Worm (Caenorhabditis elegans) whole organism, L4/young adult: ENCODE data around the gene Y51A2B.16.

Experiments
- W03F9.2 ChIP-seq: fragments of 150-350 bp; optimal IDR thresholded peaks from 2 replicates; lab custom pipeline; 2014; ENCODE audit warnings: missing biosample characterization, missing genetic modification characterization
- dao-5 ChIP-seq: sonication (generic microtip); optimal IDR thresholded peaks from 2 replicates; lab custom pipeline; 2016; ENCODE audit warnings: missing genotype, missing genetic modification characterization, moderate library complexity, missing compliant biosample characterization
- him-1 ChIP-seq: sonication (generic microtip); optimal IDR thresholded peaks from 2 replicates; lab custom pipeline; 2016; ENCODE audit warnings: missing genotype, missing genetic modification reagents, missing genetic modification characterization, missing compliant biosample characterization

DNA sequence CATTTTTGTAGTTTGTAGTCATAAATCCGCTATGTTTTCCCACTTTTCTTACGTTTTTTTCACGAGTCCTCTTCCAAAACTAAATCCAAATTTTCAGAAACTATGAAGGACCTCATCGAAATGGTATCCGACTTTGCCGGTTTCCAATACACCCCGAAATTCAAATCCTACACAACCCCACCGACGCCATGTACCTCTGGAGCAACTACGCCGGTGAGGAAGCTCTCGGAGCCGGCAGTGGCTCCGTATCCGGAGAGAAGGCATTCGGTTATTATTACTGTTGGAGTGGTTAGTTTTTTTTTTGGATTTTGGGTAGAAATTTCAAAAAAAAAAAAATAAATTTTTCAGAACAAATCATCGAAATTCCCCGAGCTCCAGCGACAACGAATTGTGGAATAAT lies 47.7 kb downstream of the Y51A2B.16 start, which contains the start of gene C08E8.3:
- no peak for TF ChIP-seq dao-5
- TF ChIP-seq W03F9.2: no peak
- no peak for TF ChIP-seq him-1 (tag; lab: Kevin White, UChicago)
